Fruit fly (Drosophila melanogaster) whole organism, embryonic: ENCODE results near the gene Ttc19.

Experiments
- Abd-B ChIP-seq: fragments of 200-800 bp; sonication (Bioruptor generic); optimal IDR thresholded peaks from 2 replicates; lab custom pipeline; 2018; ENCODE audit warnings: missing biosample characterization, mild to moderate bottlenecking, missing genetic modification characterization, moderate library complexity
- CG10366 ChIP-seq: fragments of 200-800 bp; sonication (Bioruptor generic); IDR thresholded peaks from 2 replicates; pipeline ENCODE4 v1.3.6; 2022; ENCODE audit warnings: missing biosample characterization, missing genetic modification characterization
- CG11247 ChIP-seq: fragments of 200-800 bp; sonication (Bioruptor generic); IDR thresholded peaks from 2 replicates; pipeline ENCODE4 v1.3.6; 2022; ENCODE audit warnings: missing biosample characterization, missing genetic modification characterization
- CG11504 ChIP-seq: fragments of 200-800 bp; sonication (Bioruptor generic); optimal IDR thresholded peaks from 3 replicates; lab custom pipeline; 2019; ENCODE audit warnings: missing biosample characterization, mild to moderate bottlenecking, missing genetic modification characterization, moderate library complexity
- CG12236 ChIP-seq: fragments of 200-800 bp; sonication (Bioruptor generic); optimal IDR thresholded peaks from 2 replicates; lab custom pipeline; 2016; ENCODE audit warnings: missing biosample characterization, missing genetic modification characterization
- CG15696 ChIP-seq: fragments of 200-800 bp; sonication (Bioruptor generic); optimal IDR thresholded peaks from 2 replicates; lab custom pipeline; 2019; ENCODE audit warnings: missing biosample characterization, mild to moderate bottlenecking, missing genetic modification characterization, moderate library complexity
- CG16813 ChIP-seq: fragments of 200-800 bp; sonication (Bioruptor generic); IDR thresholded peaks from 3 replicates; pipeline ENCODE4 v1.3.6; 2022; ENCODE audit warnings: missing biosample characterization, missing genetic modification characterization; ENCODE audit not compliant: partially characterized antibody
- CG17186 ChIP-seq: fragments of 200-800 bp; sonication (Bioruptor generic); optimal IDR thresholded peaks from 3 replicates; lab custom pipeline; 2017; ENCODE audit warnings: missing biosample characterization, missing genetic modification reagents, missing genetic modification characterization
- CG18599 ChIP-seq: fragments of 200-800 bp; sonication (Bioruptor generic); optimal IDR thresholded peaks from 3 replicates; lab custom pipeline; 2017; ENCODE audit warnings: missing biosample characterization, missing genetic modification characterization, mild to moderate bottlenecking, moderate library complexity, missing genetic modification reagents
- CG2875 ChIP-seq: fragments of 200-800 bp; sonication (Bioruptor generic); optimal IDR thresholded peaks from 2 replicates; lab custom pipeline; 2017; ENCODE audit warnings: missing biosample characterization, mild to moderate bottlenecking, missing genetic modification characterization, missing genetic modification reagents
- CG2889 ChIP-seq: fragments of 200-800 bp; sonication (Bioruptor generic); IDR thresholded peaks from 3 replicates; pipeline ENCODE4 v1.3.6; 2022; ENCODE audit warnings: missing biosample characterization, missing genetic modification characterization
- CG31224 ChIP-seq: fragments of 200-800 bp; sonication (Bioruptor generic); IDR thresholded peaks from 2 replicates; pipeline ENCODE4 v1.3.6; 2022; ENCODE audit warnings: missing biosample characterization, missing genetic modification characterization
- CG34376 ChIP-seq: fragments of 200-800 bp; sonication (Bioruptor generic); optimal IDR thresholded peaks from 2 replicates; lab custom pipeline; 2018; ENCODE audit warnings: missing biosample characterization, mild to moderate bottlenecking, missing genetic modification characterization
- CG4707 ChIP-seq: fragments of 200-800 bp; sonication (Bioruptor generic); optimal IDR thresholded peaks from 2 replicates; lab custom pipeline; 2018; ENCODE audit warnings: missing biosample characterization, mild to moderate bottlenecking, missing genetic modification characterization, moderate library complexity
- CG4730 ChIP-seq: fragments of 200-800 bp; sonication (Bioruptor generic); IDR thresholded peaks from 2 replicates; pipeline ENCODE4 v1.3.6; 2022; ENCODE audit warnings: missing biosample characterization, missing genetic modification characterization
- CG5180 ChIP-seq: fragments of 200-800 bp; sonication (Bioruptor generic); optimal IDR thresholded peaks from 3 replicates; lab custom pipeline; 2017; ENCODE audit warnings: missing biosample characterization, missing genetic modification characterization, mild to moderate bottlenecking, moderate library complexity, missing genetic modification reagents
- CG5245 ChIP-seq: fragments of 200-800 bp; sonication (Bioruptor generic); optimal IDR thresholded peaks from 3 replicates; lab custom pipeline; 2016; ENCODE audit warnings: missing biosample characterization, missing genetic modification characterization
- CG5953 ChIP-seq: fragments of 200-800 bp; sonication (Bioruptor generic); IDR thresholded peaks from 2 replicates; pipeline ENCODE4 v1.3.6; 2022; ENCODE audit warnings: missing biosample characterization, missing genetic modification characterization
- CG6689 ChIP-seq: fragments of 200-800 bp; sonication (Bioruptor generic); IDR thresholded peaks from 2 replicates; pipeline ENCODE4 v1.3.6; 2022; ENCODE audit warnings: missing biosample characterization, missing genetic modification characterization
- CG6813 ChIP-seq: fragments of 200-800 bp; sonication (Bioruptor generic); optimal IDR thresholded peaks from 2 replicates; lab custom pipeline; 2017; ENCODE audit warnings: missing biosample characterization, missing genetic modification characterization, mild to moderate bottlenecking, moderate library complexity, missing genetic modification reagents
- CG7987 ChIP-seq: fragments of 200-800 bp; sonication (Bioruptor generic); optimal IDR thresholded peaks from 2 replicates; lab custom pipeline; 2018; ENCODE audit warnings: missing biosample characterization, mild to moderate bottlenecking, missing genetic modification characterization, moderate library complexity
- CG8478 ChIP-seq: fragments of >200 bp; optimal IDR thresholded peaks from 2 replicates; lab custom pipeline; 2018
- CTCF ChIP-seq: fragments of 200-800 bp; sonication (Bioruptor generic); optimal IDR thresholded peaks from 2 replicates; lab custom pipeline; 2017; ENCODE audit warnings: missing biosample characterization, mild to moderate bottlenecking, missing genetic modification characterization, moderate library complexity
- Dad ChIP-seq: fragments of 200-800 bp; sonication (Bioruptor generic); optimal IDR thresholded peaks from 3 replicates; lab custom pipeline; 2016; ENCODE audit warnings: missing biosample characterization, missing genetic modification characterization
- Ets65A ChIP-seq: fragments of 200-800 bp; sonication (Bioruptor generic); peaks from one replicate; lab custom pipeline; 2016; ENCODE audit warnings: missing biosample characterization, missing genetic modification characterization
- Fer3 ChIP-seq: fragments of 200-800 bp; sonication (Bioruptor generic); optimal IDR thresholded peaks from 2 replicates; lab custom pipeline; 2018; ENCODE audit warnings: missing biosample characterization, mild to moderate bottlenecking, missing genetic modification characterization, moderate library complexity
- H2.0 ChIP-seq: fragments of 200-800 bp; sonication (Bioruptor generic); IDR thresholded peaks from 2 replicates; pipeline ENCODE4 v1.3.6; 2022; ENCODE audit warnings: missing biosample characterization, missing genetic modification characterization
- HHEX ChIP-seq: fragments of 200-800 bp; sonication (Bioruptor generic); optimal IDR thresholded peaks from 3 replicates; lab custom pipeline; 2017; ENCODE audit warnings: missing biosample characterization, mild to moderate bottlenecking, missing genetic modification characterization, missing genetic modification reagents
- Hmr ChIP-seq: fragments of 200-800 bp; sonication (Bioruptor generic); optimal IDR thresholded peaks from 3 replicates; lab custom pipeline; 2017; ENCODE audit warnings: mild to moderate bottlenecking, missing biosample characterization, missing genetic modification reagents, missing genetic modification characterization
- Hsf ChIP-seq: fragments of 200-800 bp; sonication (Bioruptor generic); optimal IDR thresholded peaks from 3 replicates; lab custom pipeline; 2016; ENCODE audit warnings: missing biosample characterization, missing genetic modification characterization
- Mes4 ChIP-seq: fragments of 200-800 bp; sonication (Bioruptor generic); optimal IDR thresholded peaks from 2 replicates; lab custom pipeline; 2016; ENCODE audit warnings: missing biosample characterization, missing genetic modification characterization
- Stat92E ChIP-seq, 3 experiments: fragments of >200 bp in 2 of 3; fragments of 200-800 bp in 1 of 3; sonication (Bioruptor generic) in 1 of 3; optimal IDR thresholded peaks; 2 replicates each; lab custom pipeline; 2017 to 2019; ENCODE audit warnings: missing biosample characterization in 3 of 3, missing genetic modification characterization in 3 of 3, mild to moderate bottlenecking in 1 of 3, moderate library complexity in 1 of 3
- amos ChIP-seq: fragments of 200-800 bp; sonication (Bioruptor generic); IDR thresholded peaks from 2 replicates; pipeline ENCODE4 v1.3.6; 2022; ENCODE audit warnings: missing biosample characterization, missing genetic modification characterization; ENCODE audit not compliant: partially characterized antibody
- crc ChIP-seq: fragments of 200-800 bp; sonication (Bioruptor generic); optimal IDR thresholded peaks from 2 replicates; lab custom pipeline; 2016; ENCODE audit warnings: missing biosample characterization, missing genetic modification characterization
- danr ChIP-seq: fragments of 200-800 bp; sonication (Bioruptor generic); IDR thresholded peaks from 2 replicates; pipeline ENCODE4 v1.3.6; 2022; ENCODE audit warnings: missing biosample characterization, missing genetic modification characterization
- dmrt99B ChIP-seq: fragments of 200-800 bp; sonication (Bioruptor generic); optimal IDR thresholded peaks from 2 replicates; lab custom pipeline; 2018; ENCODE audit warnings: missing biosample characterization, mild to moderate bottlenecking, missing genetic modification characterization, moderate library complexity
- ftz-f1 ChIP-seq: fragments of 200-800 bp; sonication (Bioruptor generic); optimal IDR thresholded peaks from 2 replicates; lab custom pipeline; 2016; ENCODE audit warnings: missing biosample characterization, missing genetic modification characterization
- gcm2 ChIP-seq: fragments of 200-800 bp; sonication (Bioruptor generic); optimal IDR thresholded peaks from 2 replicates; lab custom pipeline; 2016; ENCODE audit warnings: missing biosample characterization, missing genetic modification characterization
- ind ChIP-seq: fragments of 200-800 bp; sonication (Bioruptor generic); optimal IDR thresholded peaks from 3 replicates; lab custom pipeline; 2016; ENCODE audit warnings: missing biosample characterization, missing genetic modification characterization
- kah ChIP-seq: fragments of 200-800 bp; sonication (Bioruptor generic); optimal IDR thresholded peaks from 2 replicates; lab custom pipeline; 2018; ENCODE audit warnings: missing biosample characterization, mild to moderate bottlenecking, missing genetic modification characterization
- lab ChIP-seq: fragments of 200-800 bp; sonication (Bioruptor generic); optimal IDR thresholded peaks from 3 replicates; lab custom pipeline; 2017; ENCODE audit warnings: missing biosample characterization, missing genetic modification characterization, mild to moderate bottlenecking, moderate library complexity, missing genetic modification reagents
- lbe ChIP-seq: fragments of 200-800 bp; sonication (Bioruptor generic); optimal IDR thresholded peaks from 2 replicates; lab custom pipeline; 2016; ENCODE audit warnings: missing biosample characterization, mild to moderate bottlenecking, missing genetic modification characterization
- mam ChIP-seq: fragments of 200-800 bp; sonication (Bioruptor generic); optimal IDR thresholded peaks from 3 replicates; lab custom pipeline; 2016; ENCODE audit warnings: missing biosample characterization, missing genetic modification characterization
- nerfin-1 ChIP-seq: fragments of 200-800 bp; sonication (Bioruptor generic); optimal IDR thresholded peaks from 3 replicates; lab custom pipeline; 2019; ENCODE audit warnings: missing biosample characterization, mild to moderate bottlenecking, missing genetic modification characterization, moderate library complexity
- org-1 ChIP-seq: fragments of 200-800 bp; sonication (Bioruptor generic); optimal IDR thresholded peaks from 2 replicates; lab custom pipeline; 2017; ENCODE audit warnings: missing biosample characterization, missing genetic modification characterization
- pan ChIP-seq, 4 experiments: fragments of >200 bp in 3 of 4; fragments of 200-800 bp in 1 of 4; sonication (Bioruptor generic) in 1 of 4; optimal IDR thresholded peaks in 3 of 4; IDR thresholded peaks in 1 of 4; 2 replicates each; pipeline versions ENCODE4 v1.3.6 to Lab custom; 2017 to 2022; ENCODE audit warnings: missing biosample characterization in 2 of 4, missing genetic modification characterization in 2 of 4, mixed read lengths in 1 of 4
- psq ChIP-seq: fragments of 200-800 bp; sonication (Bioruptor generic); optimal IDR thresholded peaks from 2 replicates; lab custom pipeline; 2017; ENCODE audit warnings: missing biosample characterization, missing genetic modification characterization
- tna ChIP-seq: fragments of 200-800 bp; sonication (Bioruptor generic); IDR thresholded peaks from 2 replicates; pipeline ENCODE4 v1.3.6; 2022; ENCODE audit warnings: missing biosample characterization, missing genetic modification characterization; ENCODE audit not compliant: partially characterized antibody
- toy ChIP-seq: fragments of 200-800 bp; sonication (Bioruptor generic); IDR thresholded peaks from 2 replicates; pipeline ENCODE4 v1.3.6; 2022; ENCODE audit warnings: missing biosample characterization, missing genetic modification characterization

Gene Ttc19

DNA sequence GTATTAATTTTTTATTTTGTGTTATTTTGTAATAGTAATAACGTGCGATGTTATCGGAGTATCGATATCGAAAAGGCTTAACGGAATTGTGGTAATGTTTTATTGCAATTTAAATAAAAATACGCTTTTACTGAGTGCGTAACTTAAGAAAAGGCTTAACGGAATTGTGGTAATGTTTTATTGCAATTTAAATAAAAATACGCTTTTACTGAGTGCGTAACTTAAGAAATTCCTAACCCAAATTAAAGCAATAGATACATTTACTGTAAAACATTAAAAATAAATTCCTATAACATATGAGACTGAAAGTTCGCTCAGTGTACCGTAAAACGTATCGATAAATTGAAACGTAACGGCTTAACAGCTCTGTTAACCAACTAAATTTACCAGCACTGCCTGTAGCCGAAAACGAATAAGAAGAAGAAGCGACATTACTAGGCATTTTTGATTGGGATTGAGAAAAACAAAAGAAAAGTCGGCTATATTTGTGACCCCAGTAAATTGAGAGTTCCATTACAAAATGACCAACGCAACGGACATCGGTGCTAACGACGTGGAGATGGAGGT lies 6.7 kb upstream of the Ttc19 start, which contains the start of gene Rpn3 (continued):
- TF ChIP-seq dmrt99B: peak; percentile 80
- TF ChIP-seq Fer3 (tag; lab: Kevin White, UChicago): peak; percentile 79
- peak; percentile 80 for TF ChIP-seq CG11504 (tag; lab: Kevin White, UChicago)
- 0 out of 2 replicates have a peak, but pooled peaks have one; percentile 23 for TF ChIP-seq toy (GFP tag; lab: Robert Waterston, UW)
- peak; percentile 86 for TF ChIP-seq Hmr (GFP tag; lab: Kevin White, UChicago)
- peak; percentile 66 for TF ChIP-seq CG15696 (tag; lab: Kevin White, UChicago)
- peak; percentile 47 for TF ChIP-seq crc (GFP tag; lab: Kevin White, UChicago)
- TF ChIP-seq kah (GFP tag; lab: Kevin White, UChicago): no peak
- peak; percentile 34 for TF ChIP-seq psq (GFP tag; lab: Kevin White, UChicago)
- no peak for TF ChIP-seq ftz-f1 (GFP tag; lab: Kevin White, UChicago)
- peak; percentile 62 for TF ChIP-seq CG2875 (GFP tag; lab: Kevin White, UChicago)
- no peak for TF ChIP-seq CG4707 (GFP tag; lab: Kevin White, UChicago)
- TF ChIP-seq CG5245 (GFP tag; lab: Kevin White, UChicago): peak; percentile 62
- TF ChIP-seq CG31224 (GFP tag; lab: Robert Waterston, UW): peak; percentile 78
- TF ChIP-seq danr (GFP tag; lab: Robert Waterston, UW): peak; percentile 63
- peak; percentile 78 for TF ChIP-seq Mes4 (GFP tag; lab: Kevin White, UChicago)
- TF ChIP-seq CG12236 (GFP tag; lab: Kevin White, UChicago): peak; percentile 41
- TF ChIP-seq mam (GFP tag; lab: Kevin White, UChicago): peak; percentile 83
- TF ChIP-seq HHEX: peak; percentile 56
- TF ChIP-seq CG11247 (GFP tag; lab: Robert Waterston, UW): peak; percentile 71
- peak; percentile 61 for TF ChIP-seq tna
- TF ChIP-seq H2.0 (GFP tag; lab: Robert Waterston, UW): peak; percentile 87
- peak; percentile 84 for TF ChIP-seq CG10366 (GFP tag; lab: Robert Waterston, UW)
- TF ChIP-seq lbe (GFP tag; lab: Kevin White, UChicago): peak; percentile 86
- TF ChIP-seq CG2889 (GFP tag; lab: Robert Waterston, UW): peak; percentile 82
- peak; percentile 92 for TF ChIP-seq Hsf (GFP tag; lab: Kevin White, UChicago)
- TF ChIP-seq Dad (GFP tag; lab: Kevin White, UChicago): peak; percentile 79
- peak; percentile 32 for TF ChIP-seq org-1 (GFP tag; lab: Kevin White, UChicago)
- TF ChIP-seq CG16813 (GFP tag; lab: Robert Waterston, UW): peak; percentile 64; the same call in 2 of the 3 replicates
- peak; percentile 38; the same call in 1 of the 2 replicates for TF ChIP-seq amos (GFP tag; lab: Robert Waterston, UW)
- TF ChIP-seq Ets65A: peak; percentile 93
- no peak for TF ChIP-seq CG8478 (lab: Kevin White, UChicago)
- peak; percentile 64 for TF ChIP-seq nerfin-1
- TF ChIP-seq CG7987 (GFP tag; lab: Kevin White, UChicago): peak; percentile 15
- TF ChIP-seq CG5953 (GFP tag; lab: Robert Waterston, UW): peak; percentile 85
- peak; percentile 82 for TF ChIP-seq CG4730 (GFP tag; lab: Robert Waterston, UW)
- no peak for TF ChIP-seq CG6813 (GFP tag; lab: Kevin White, UChicago)
- peak; percentile 9 for TF ChIP-seq CG34376 (GFP tag; lab: Kevin White, UChicago)
- no peak for TF ChIP-seq Stat92E (GFP tag; optimal IDR thresholded peaks at IDR 0.05; lab: Kevin White, UChicago)
- no peak for TF ChIP-seq pan (optimal IDR thresholded peaks at IDR 0.05; lab: Kevin White, UChicago)
- peak in 1 of 2 experiments; percentile 92 for TF ChIP-seq pan (GFP tag; optimal IDR thresholded peaks at IDR 0.05 in 1 of 2, IDR thresholded peaks at IDR 0.05 in 1 of 2)
- peak; percentile 88 for TF ChIP-seq lab
- TF ChIP-seq CG18599 (GFP tag; lab: Kevin White, UChicago): peak; percentile 81
- peak; percentile 47 for TF ChIP-seq gcm2 (GFP tag; lab: Kevin White, UChicago)
- TF ChIP-seq CG5180 (GFP tag; lab: Kevin White, UChicago): no peak
- peak; percentile 77 for TF ChIP-seq Abd-B (GFP tag; lab: Kevin White, UChicago)
- TF ChIP-seq CG6689 (GFP tag; lab: Robert Waterston, UW): peak; percentile 91
- TF ChIP-seq CG17186 (GFP tag; lab: Kevin White, UChicago): peak; percentile 18
- peak; percentile 84 for TF ChIP-seq ind (GFP tag; lab: Kevin White, UChicago)
- TF ChIP-seq CTCF: no peak
